Fruit fly (Drosophila melanogaster) whole organism, embryonic: ENCODE data around the gene crq.

Experiments
- ATbp ChIP-seq: fragments of 200-800 bp; sonication (Bioruptor generic); optimal IDR thresholded peaks from 2 replicates; lab custom pipeline; 2017; ENCODE audit warnings: missing biosample characterization, mild to moderate bottlenecking, missing genetic modification characterization, missing genetic modification reagents
- Bgb ChIP-seq: fragments of 200-800 bp; sonication (Bioruptor generic); IDR thresholded peaks from 2 replicates; pipeline ENCODE4 v1.3.6; 2022; ENCODE audit warnings: missing biosample characterization, missing genetic modification characterization; ENCODE audit not compliant: partially characterized antibody
- CG10274 ChIP-seq: fragments of 200-800 bp; sonication (Bioruptor generic); optimal IDR thresholded peaks from 3 replicates; lab custom pipeline; 2017; ENCODE audit warnings: missing biosample characterization, mild to moderate bottlenecking, missing genetic modification characterization
- CG10565 ChIP-seq: fragments of 200-800 bp; sonication (Bioruptor generic); optimal IDR thresholded peaks from 3 replicates; lab custom pipeline; 2016; ENCODE audit warnings: missing biosample characterization, mild to moderate bottlenecking, missing genetic modification characterization
- CG11560 ChIP-seq: fragments of 200-800 bp; sonication (Bioruptor generic); IDR thresholded peaks from 3 replicates; pipeline ENCODE4 v1.3.6; 2022; ENCODE audit warnings: missing biosample characterization, missing genetic modification characterization
- CG13624 ChIP-seq: fragments of 200-800 bp; sonication (Bioruptor generic); optimal IDR thresholded peaks from 2 replicates; lab custom pipeline; 2016; ENCODE audit warnings: missing biosample characterization, missing genetic modification characterization
- CG14014 ChIP-seq: fragments of 200-800 bp; sonication (Bioruptor generic); IDR thresholded peaks from 2 replicates; pipeline ENCODE4 v1.3.6; 2022; ENCODE audit warnings: missing biosample characterization, missing genetic modification characterization
- CG15073 ChIP-seq: fragments of 200-800 bp; sonication (Bioruptor generic); optimal IDR thresholded peaks from 2 replicates; lab custom pipeline; 2016; ENCODE audit warnings: missing biosample characterization, missing genetic modification characterization
- CG1602 ChIP-seq: fragments of 200-800 bp; sonication (Bioruptor generic); optimal IDR thresholded peaks from 3 replicates; lab custom pipeline; 2016; ENCODE audit warnings: missing biosample characterization, missing genetic modification characterization
- CG1832 ChIP-seq: fragments of 200-800 bp; sonication (Bioruptor generic); optimal IDR thresholded peaks from 2 replicates; lab custom pipeline; 2017; ENCODE audit warnings: missing biosample characterization, mild to moderate bottlenecking, missing genetic modification characterization, inconsistent platforms
- CG18619 ChIP-seq: fragments of 200-800 bp; sonication (Bioruptor generic); optimal IDR thresholded peaks from 3 replicates; lab custom pipeline; 2017; ENCODE audit warnings: missing biosample characterization, mild to moderate bottlenecking, missing genetic modification characterization
- CG2199 ChIP-seq: fragments of 200-800 bp; sonication (Bioruptor generic); IDR thresholded peaks from 3 replicates; pipeline ENCODE4 v1.3.6; 2022; ENCODE audit warnings: missing biosample characterization, missing genetic modification characterization
- CG2678 ChIP-seq: fragments of 200-800 bp; sonication (Bioruptor generic); optimal IDR thresholded peaks from 3 replicates; lab custom pipeline; 2019; ENCODE audit warnings: missing biosample characterization, mild to moderate bottlenecking, missing genetic modification characterization, moderate library complexity
- CG30020 ChIP-seq: fragments of 200-800 bp; optimal IDR thresholded peaks from 2 replicates; lab custom pipeline; 2019; ENCODE audit warnings: missing biosample characterization, mild to moderate bottlenecking, missing genetic modification characterization, moderate library complexity
- CG30431 ChIP-seq: fragments of 200-800 bp; sonication (Bioruptor generic); optimal IDR thresholded peaks from 2 replicates; lab custom pipeline; 2017; ENCODE audit warnings: missing biosample characterization, missing genetic modification characterization
- CG32767 ChIP-seq: fragments of 200-800 bp; sonication (Bioruptor generic); IDR thresholded peaks from 2 replicates; pipeline ENCODE4 v1.3.6; 2022; ENCODE audit warnings: missing biosample characterization, missing genetic modification characterization
- CG3281 ChIP-seq: fragments of 200-800 bp; sonication (Bioruptor generic); optimal IDR thresholded peaks from 3 replicates; lab custom pipeline; 2017; ENCODE audit warnings: missing biosample characterization, mild to moderate bottlenecking, missing genetic modification characterization
- CG3847 ChIP-seq: fragments of 200-800 bp; sonication (Bioruptor generic); IDR thresholded peaks from 2 replicates; pipeline ENCODE4 v1.3.6; 2022; ENCODE audit warnings: missing biosample characterization, missing genetic modification characterization
- CG4730 ChIP-seq: fragments of 200-800 bp; sonication (Bioruptor generic); IDR thresholded peaks from 2 replicates; pipeline ENCODE4 v1.3.6; 2022; ENCODE audit warnings: missing biosample characterization, missing genetic modification characterization
- CG5180 ChIP-seq: fragments of 200-800 bp; sonication (Bioruptor generic); optimal IDR thresholded peaks from 3 replicates; lab custom pipeline; 2017; ENCODE audit warnings: missing biosample characterization, missing genetic modification characterization, mild to moderate bottlenecking, moderate library complexity, missing genetic modification reagents
- CG6683 ChIP-seq: fragments of 200-800 bp; sonication (Bioruptor generic); optimal IDR thresholded peaks from 2 replicates; lab custom pipeline; 2017; ENCODE audit warnings: missing biosample characterization, mild to moderate bottlenecking, missing genetic modification characterization, missing genetic modification reagents
- CG8765 ChIP-seq: fragments of 200-800 bp; sonication (Bioruptor generic); IDR thresholded peaks from 2 replicates; pipeline ENCODE4 v1.3.6; 2022; ENCODE audit warnings: missing biosample characterization, missing genetic modification characterization
- CG9932 ChIP-seq: fragments of 200-800 bp; sonication (Bioruptor generic); IDR thresholded peaks from 2 replicates; pipeline ENCODE4 v1.3.6; 2022; ENCODE audit warnings: missing biosample characterization, missing genetic modification characterization
- CHES-1-like ChIP-seq: fragments of 200-800 bp; sonication (Bioruptor generic); optimal IDR thresholded peaks from 2 replicates; lab custom pipeline; 2016; ENCODE audit warnings: missing biosample characterization, missing genetic modification characterization
- Dek ChIP-seq: fragments of 200-800 bp; sonication (Bioruptor generic); optimal IDR thresholded peaks from 3 replicates; lab custom pipeline; 2019; ENCODE audit warnings: missing biosample characterization, mild to moderate bottlenecking, missing genetic modification characterization, moderate library complexity
- Dp ChIP-seq: fragments of 200-800 bp; sonication (Bioruptor generic); optimal IDR thresholded peaks from 2 replicates; lab custom pipeline; 2018; ENCODE audit warnings: missing biosample characterization, mild to moderate bottlenecking, missing genetic modification characterization, moderate library complexity
- E2f2 ChIP-seq: fragments of 200-800 bp; sonication (Bioruptor generic); IDR thresholded peaks from 2 replicates; pipeline ENCODE4 v1.3.6; 2022; ENCODE audit warnings: missing biosample characterization, missing genetic modification characterization
- Fer1 ChIP-seq: fragments of 200-800 bp; sonication (Bioruptor generic); optimal IDR thresholded peaks from 2 replicates; lab custom pipeline; 2017; ENCODE audit warnings: missing biosample characterization, mild to moderate bottlenecking, missing genetic modification characterization
- HHEX ChIP-seq: fragments of 200-800 bp; sonication (Bioruptor generic); optimal IDR thresholded peaks from 3 replicates; lab custom pipeline; 2017; ENCODE audit warnings: missing biosample characterization, mild to moderate bottlenecking, missing genetic modification characterization, missing genetic modification reagents
- Jarid2 ChIP-seq: fragments of 200-800 bp; sonication (Bioruptor generic); optimal IDR thresholded peaks from 3 replicates; lab custom pipeline; 2017; ENCODE audit warnings: mild to moderate bottlenecking, missing biosample characterization, missing genetic modification reagents, missing genetic modification characterization
- MBD-R2 ChIP-seq: fragments of 200-800 bp; sonication (Bioruptor generic); IDR thresholded peaks from 2 replicates; pipeline ENCODE4 v1.3.6; 2022; ENCODE audit warnings: missing biosample characterization, missing genetic modification characterization
- Pdp1 ChIP-seq, 2 experiments: fragments of 200-800 bp; sonication (Bioruptor generic); optimal IDR thresholded peaks; 3 replicates each; lab custom pipeline; 2016; ENCODE audit warnings: missing biosample characterization in 2 of 2, missing genetic modification characterization in 2 of 2, mild to moderate bottlenecking in 1 of 2, moderate library complexity in 1 of 2
- Rfx ChIP-seq: fragments of 200-800 bp; sonication (Bioruptor generic); IDR thresholded peaks from 2 replicates; pipeline ENCODE4 v1.3.6; 2022; ENCODE audit warnings: missing biosample characterization, missing genetic modification characterization
- TFAM ChIP-seq: fragments of 200-800 bp; sonication (Bioruptor generic); optimal IDR thresholded peaks from 2 replicates; lab custom pipeline; 2017; ENCODE audit warnings: missing biosample characterization, missing genetic modification characterization, inconsistent platforms
- Taf1 ChIP-seq: fragments of 200-800 bp; sonication (Bioruptor generic); IDR thresholded peaks from 2 replicates; pipeline ENCODE4 v1.3.6; 2022; ENCODE audit warnings: missing biosample characterization, missing genetic modification characterization
- bowl ChIP-seq: fragments of 200-800 bp; sonication (Bioruptor generic); IDR thresholded peaks from 2 replicates; pipeline ENCODE4 v1.3.6; 2022; ENCODE audit warnings: missing biosample characterization, missing genetic modification characterization
- btn ChIP-seq: fragments of 200-800 bp; sonication (Bioruptor generic); optimal IDR thresholded peaks from 2 replicates; lab custom pipeline; 2016; ENCODE audit warnings: missing biosample characterization, missing genetic modification characterization
- cas ChIP-seq: fragments of 200-800 bp; sonication (Bioruptor generic); IDR thresholded peaks from 2 replicates; pipeline ENCODE4 v1.3.6; 2022; ENCODE audit warnings: missing biosample characterization, missing genetic modification characterization
- disco-r ChIP-seq: fragments of 200-800 bp; sonication (Bioruptor generic); optimal IDR thresholded peaks from 2 replicates; lab custom pipeline; 2016; ENCODE audit warnings: missing biosample characterization, missing genetic modification characterization
- esg ChIP-seq: fragments of 200-800 bp; sonication (Bioruptor generic); conservative IDR thresholded peaks from 2 replicates; pipeline ENCODE4 v1.3.6; 2022; ENCODE audit warnings: missing biosample characterization, missing genetic modification characterization
- eyg ChIP-seq: fragments of 200-800 bp; sonication (Bioruptor generic); optimal IDR thresholded peaks from 3 replicates; lab custom pipeline; 2016; ENCODE audit warnings: missing biosample characterization, missing genetic modification characterization
- fd3F ChIP-seq: fragments of 200-800 bp; sonication (Bioruptor generic); optimal IDR thresholded peaks from 2 replicates; lab custom pipeline; 2018; ENCODE audit warnings: missing biosample characterization, mild to moderate bottlenecking, missing genetic modification characterization, moderate library complexity
- lab ChIP-seq: fragments of 200-800 bp; sonication (Bioruptor generic); optimal IDR thresholded peaks from 3 replicates; lab custom pipeline; 2017; ENCODE audit warnings: missing biosample characterization, missing genetic modification characterization, mild to moderate bottlenecking, moderate library complexity, missing genetic modification reagents
- nerfin-2 ChIP-seq: fragments of 200-800 bp; sonication (Bioruptor generic); IDR thresholded peaks from 2 replicates; pipeline ENCODE4 v1.3.6; 2022; ENCODE audit warnings: missing biosample characterization, missing genetic modification characterization; ENCODE audit not compliant: partially characterized antibody
- prd ChIP-seq, 3 experiments: fragments of >200 bp in 2 of 3; fragments of 200-800 bp in 1 of 3; sonication (Bioruptor generic) in 1 of 3; optimal IDR thresholded peaks in 2 of 3; IDR thresholded peaks in 1 of 3; 2 replicates in 2 of 3; 3 replicates in 1 of 3; pipeline versions ENCODE4 v1.3.6 to Lab custom; 2017 to 2022; ENCODE audit warnings: missing biosample characterization in 1 of 3, missing genetic modification characterization in 1 of 3
- schlank ChIP-seq: fragments of 200-800 bp; sonication (Bioruptor generic); optimal IDR thresholded peaks from 2 replicates; lab custom pipeline; 2018; ENCODE audit warnings: missing biosample characterization, mild to moderate bottlenecking, missing genetic modification characterization
- tap ChIP-seq: fragments of 200-800 bp; optimal IDR thresholded peaks from 3 replicates; lab custom pipeline; 2019; ENCODE audit warnings: missing biosample characterization, mild to moderate bottlenecking, missing genetic modification characterization, moderate library complexity
- unc-4 ChIP-seq: fragments of 200-800 bp; sonication (Bioruptor generic); IDR thresholded peaks from 2 replicates; pipeline ENCODE4 v1.3.6; 2022; ENCODE audit warnings: missing biosample characterization, missing genetic modification characterization; ENCODE audit not compliant: partially characterized antibody

Gene crq

DNA sequence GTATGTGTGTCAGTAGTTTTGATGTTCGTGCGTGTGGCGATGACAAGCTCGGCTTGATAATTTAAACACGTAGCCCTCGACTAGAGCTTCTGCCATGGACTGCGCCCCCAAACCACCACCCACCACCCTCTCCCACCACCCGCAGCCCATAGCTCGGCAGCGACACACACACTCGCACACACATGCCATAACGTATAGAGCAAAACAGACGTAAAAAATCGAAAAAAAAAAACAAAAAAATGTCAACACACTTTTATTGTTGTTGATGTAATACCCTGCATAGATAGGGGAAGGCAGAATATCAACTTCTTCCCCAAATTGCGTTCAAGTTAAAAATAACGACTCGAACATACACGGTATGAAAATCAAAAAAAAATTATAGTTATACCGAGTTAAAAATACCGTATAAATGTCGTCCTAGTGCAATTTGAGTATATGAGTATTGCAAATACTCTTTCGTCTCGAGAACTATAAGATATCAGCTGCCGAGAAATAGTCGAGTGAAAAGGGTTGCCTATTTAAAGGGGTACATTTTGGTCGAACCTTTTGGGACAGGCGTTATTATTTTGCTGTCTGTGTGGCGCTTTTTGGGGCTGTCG is 17.6 kb upstream of the crq start (continued):
- no peak for TF ChIP-seq Bgb
- TF ChIP-seq ATbp (GFP tag; lab: Kevin White, UChicago) = peak; percentile 77
- no peak for TF ChIP-seq nerfin-2 (GFP tag; lab: Robert Waterston, UW)
- peak; percentile 70 for TF ChIP-seq CG3281 (GFP tag; lab: Kevin White, UChicago)
- peak; percentile 38 for TF ChIP-seq TFAM (GFP tag; lab: Kevin White, UChicago)
- TF ChIP-seq eyg = peak; percentile 87
- peak; percentile 87 for TF ChIP-seq Fer1
- peak; percentile 80 to 88 for TF ChIP-seq Pdp1 (GFP tag; optimal IDR thresholded peaks at IDR 0.05; lab: Kevin White, UChicago)
- peak; percentile 50; the same call in 1 of the 3 replicates for TF ChIP-seq CG11560 (tag; lab: Robert Waterston, UW)
- no peak for TF ChIP-seq MBD-R2 (GFP tag; lab: Robert Waterston, UW)
- TF ChIP-seq HHEX (GFP tag; lab: Kevin White, UChicago) = peak; percentile 73
- TF ChIP-seq CG10274 (GFP tag; lab: Kevin White, UChicago) = peak; percentile 76
- TF ChIP-seq Rfx (GFP tag; lab: Robert Waterston, UW) = 0 out of 2 replicates have a peak, but pooled peaks have one; percentile 68
- TF ChIP-seq Dek (tag; lab: Kevin White, UChicago) = peak; percentile 77
- TF ChIP-seq CHES-1-like (GFP tag; lab: Kevin White, UChicago) = peak; percentile 88
- peak; percentile 76 for TF ChIP-seq esg (GFP tag; lab: Robert Waterston, UW)
- TF ChIP-seq CG1832 = no peak
- TF ChIP-seq prd (optimal IDR thresholded peaks at IDR 0.05; lab: Kevin White, UChicago) = no peak
- peak; percentile 85 for TF ChIP-seq prd (GFP tag; IDR thresholded peaks at IDR 0.05; lab: Robert Waterston, UW)
- peak; percentile 19; the same call in 1 of the 2 replicates for TF ChIP-seq CG8765
- peak; percentile 57 for TF ChIP-seq fd3F
- peak; percentile 71 for TF ChIP-seq CG4730 (GFP tag; lab: Robert Waterston, UW)
- no peak for TF ChIP-seq cas
- TF ChIP-seq Jarid2 = peak; percentile 37
- peak; percentile 71 for TF ChIP-seq btn (GFP tag; lab: Kevin White, UChicago)
- TF ChIP-seq CG32767 (GFP tag; lab: Robert Waterston, UW) = peak; percentile 68; the same call in 1 of the 2 replicates
- no peak for TF ChIP-seq Taf1
- TF ChIP-seq CG30431 (GFP tag; lab: Kevin White, UChicago) = peak; percentile 51
- TF ChIP-seq CG10565 (GFP tag; lab: Kevin White, UChicago) = peak; percentile 15
- TF ChIP-seq CG15073 = peak; percentile 26
- peak; percentile 83 for TF ChIP-seq CG13624
- peak; percentile 59 for TF ChIP-seq schlank (tag; lab: Kevin White, UChicago)
- peak; percentile 87 for TF ChIP-seq lab (GFP tag; lab: Kevin White, UChicago)
- 0 out of 3 replicates have a peak, but pooled peaks have one; percentile 45 for TF ChIP-seq CG2199
- peak; percentile 59 for TF ChIP-seq tap (tag; lab: Kevin White, UChicago)
- peak; percentile 86 for TF ChIP-seq CG2678 (tag; lab: Kevin White, UChicago)
- no peak for TF ChIP-seq CG30020 (tag; lab: Kevin White, UChicago)
- TF ChIP-seq CG3847 (GFP tag; lab: Robert Waterston, UW) = peak; percentile 48
- TF ChIP-seq Dp (GFP tag; lab: Kevin White, UChicago) = no peak
- peak; percentile 81 for TF ChIP-seq disco-r
- peak; percentile 59 for TF ChIP-seq CG5180 (GFP tag; lab: Kevin White, UChicago)
- 0 out of 2 replicates have a peak, but pooled peaks have one; percentile 11 for TF ChIP-seq bowl (GFP tag; lab: Robert Waterston, UW)
- TF ChIP-seq CG9932 (GFP tag; lab: Robert Waterston, UW) = peak; percentile 54
- TF ChIP-seq CG14014 = peak; percentile 63; the same call in 1 of the 2 replicates
- TF ChIP-seq unc-4 (GFP tag; lab: Robert Waterston, UW) = no peak
- TF ChIP-seq CG1602 (GFP tag; lab: Kevin White, UChicago) = peak; percentile 62
- TF ChIP-seq CG18619 (GFP tag; lab: Kevin White, UChicago) = peak; percentile 63
- peak; percentile 40 for TF ChIP-seq E2f2 (GFP tag; lab: Robert Waterston, UW)
- peak; percentile 10 for TF ChIP-seq CG6683 (GFP tag; lab: Kevin White, UChicago)
